Fruit fly (Drosophila melanogaster) whole organism, embryonic: ENCODE measurements around the gene CG42766.

ENCODE experiments used
- Abd-B ChIP-seq: fragments of 200-800 bp; sonication (Bioruptor generic); optimal IDR thresholded peaks from 2 replicates; lab custom pipeline; 2018; ENCODE audit warnings: missing biosample characterization, mild to moderate bottlenecking, missing genetic modification characterization, moderate library complexity
- CG1024 ChIP-seq: fragments of 200-800 bp; sonication (Bioruptor generic); IDR thresholded peaks from 2 replicates; pipeline ENCODE4 v1.3.6; 2022; ENCODE audit warnings: missing biosample characterization, missing genetic modification characterization
- CG11504 ChIP-seq: fragments of 200-800 bp; sonication (Bioruptor generic); optimal IDR thresholded peaks from 3 replicates; lab custom pipeline; 2019; ENCODE audit warnings: missing biosample characterization, mild to moderate bottlenecking, missing genetic modification characterization, moderate library complexity
- CG11695 ChIP-seq: fragments of 200-800 bp; sonication (Bioruptor generic); IDR thresholded peaks from 3 replicates; pipeline ENCODE4 v1.3.6; 2022; ENCODE audit warnings: missing biosample characterization, missing genetic modification characterization
- CG12071 ChIP-seq: fragments of 200-800 bp; sonication (Bioruptor generic); optimal IDR thresholded peaks from 3 replicates; lab custom pipeline; 2018; ENCODE audit warnings: missing biosample characterization, mild to moderate bottlenecking, missing genetic modification characterization
- CG15514 ChIP-seq: fragments of 200-800 bp; sonication (Bioruptor generic); optimal IDR thresholded peaks from 3 replicates; lab custom pipeline; 2017; ENCODE audit warnings: missing biosample characterization, missing genetic modification characterization, mild to moderate bottlenecking, moderate library complexity, missing genetic modification reagents
- CG1603 ChIP-seq: fragments of 200-800 bp; sonication (Bioruptor generic); optimal IDR thresholded peaks from 2 replicates; lab custom pipeline; 2019; ENCODE audit warnings: missing biosample characterization, mild to moderate bottlenecking, missing genetic modification characterization, moderate library complexity
- CG16779 ChIP-seq: fragments of 200-800 bp; sonication (Bioruptor generic); IDR thresholded peaks from 2 replicates; pipeline ENCODE4 v1.3.6; 2022; ENCODE audit warnings: missing biosample characterization, missing genetic modification characterization
- CG17802 ChIP-seq: fragments of 200-800 bp; sonication (Bioruptor generic); optimal IDR thresholded peaks from 2 replicates; lab custom pipeline; 2018; ENCODE audit warnings: missing biosample characterization, mild to moderate bottlenecking, missing genetic modification characterization, moderate library complexity
- CG17829 ChIP-seq: fragments of 200-800 bp; optimal IDR thresholded peaks from 2 replicates; lab custom pipeline; 2019; ENCODE audit warnings: missing biosample characterization, mild to moderate bottlenecking, missing genetic modification characterization, moderate library complexity
- CG2116 ChIP-seq: fragments of 200-800 bp; sonication (Bioruptor generic); optimal IDR thresholded peaks from 3 replicates; lab custom pipeline; 2018; ENCODE audit warnings: missing biosample characterization, mild to moderate bottlenecking, missing genetic modification characterization
- CG30020 ChIP-seq: fragments of 200-800 bp; optimal IDR thresholded peaks from 2 replicates; lab custom pipeline; 2019; ENCODE audit warnings: missing biosample characterization, mild to moderate bottlenecking, missing genetic modification characterization, moderate library complexity
- CG31365 ChIP-seq: fragments of 200-800 bp; sonication (Bioruptor generic); optimal IDR thresholded peaks from 2 replicates; lab custom pipeline; 2018; ENCODE audit warnings: missing biosample characterization, mild to moderate bottlenecking, missing genetic modification characterization
- CG4707 ChIP-seq: fragments of 200-800 bp; sonication (Bioruptor generic); optimal IDR thresholded peaks from 2 replicates; lab custom pipeline; 2018; ENCODE audit warnings: missing biosample characterization, mild to moderate bottlenecking, missing genetic modification characterization, moderate library complexity
- CG7357 ChIP-seq: fragments of 200-800 bp; sonication (Bioruptor generic); IDR thresholded peaks from 3 replicates; pipeline ENCODE4 v1.3.6; 2022; ENCODE audit warnings: missing biosample characterization, missing genetic modification characterization
- D19A ChIP-seq: fragments of 200-800 bp; optimal IDR thresholded peaks from 3 replicates; lab custom pipeline; 2019; ENCODE audit warnings: missing biosample characterization, mild to moderate bottlenecking, missing genetic modification characterization, moderate library complexity
- D19B ChIP-seq: fragments of 200-800 bp; sonication (Bioruptor generic); optimal IDR thresholded peaks from 2 replicates; lab custom pipeline; 2017; ENCODE audit warnings: missing biosample characterization, mild to moderate bottlenecking, missing genetic modification characterization
- Dref ChIP-seq: fragments of 200-800 bp; sonication (Bioruptor generic); IDR thresholded peaks from 2 replicates; pipeline ENCODE4 v1.3.6; 2022; ENCODE audit warnings: missing biosample characterization, missing genetic modification characterization
- Drgx ChIP-seq: fragments of 200-800 bp; sonication (Bioruptor generic); IDR thresholded peaks from 2 replicates; pipeline ENCODE4 v1.3.6; 2022; ENCODE audit warnings: missing biosample characterization, missing genetic modification characterization
- ERR ChIP-seq: fragments of 200-800 bp; sonication (Bioruptor generic); optimal IDR thresholded peaks from 2 replicates; lab custom pipeline; 2016; ENCODE audit warnings: missing biosample characterization, missing genetic modification characterization
- Mad ChIP-seq: fragments of 200-800 bp; sonication (Bioruptor generic); optimal IDR thresholded peaks from 2 replicates; lab custom pipeline; 2016; ENCODE audit warnings: missing biosample characterization, missing genetic modification characterization
- Med ChIP-seq: fragments of 200-800 bp; sonication (Bioruptor generic); peaks from one replicate; lab custom pipeline; 2016; ENCODE audit warnings: missing biosample characterization, missing genetic modification characterization, mild to moderate bottlenecking, inconsistent platforms, moderate library complexity
- NK7.1 ChIP-seq: fragments of 200-800 bp; sonication (Bioruptor generic); optimal IDR thresholded peaks from 3 replicates; lab custom pipeline; 2016; ENCODE audit warnings: missing biosample characterization, missing genetic modification characterization
- Nf-YA ChIP-seq: fragments of 200-800 bp; sonication (Bioruptor generic); IDR thresholded peaks from 2 replicates; pipeline ENCODE4 v1.3.6; 2022; ENCODE audit warnings: missing biosample characterization, missing genetic modification characterization
- Pdp1 ChIP-seq, 2 experiments: fragments of 200-800 bp; sonication (Bioruptor generic); optimal IDR thresholded peaks; 3 replicates each; lab custom pipeline; 2016; ENCODE audit warnings: missing biosample characterization in 2 of 2, missing genetic modification characterization in 2 of 2, mild to moderate bottlenecking in 1 of 2, moderate library complexity in 1 of 2
- Rfx ChIP-seq: fragments of 200-800 bp; sonication (Bioruptor generic); IDR thresholded peaks from 2 replicates; pipeline ENCODE4 v1.3.6; 2022; ENCODE audit warnings: missing biosample characterization, missing genetic modification characterization
- Scr ChIP-seq: fragments of 200-800 bp; sonication (Bioruptor generic); IDR thresholded peaks from 2 replicates; pipeline ENCODE4 v1.3.6; 2022; ENCODE audit warnings: missing biosample characterization, missing genetic modification characterization; ENCODE audit not compliant: partially characterized antibody
- Xrp1 ChIP-seq: fragments of 200-800 bp; sonication (Bioruptor generic); IDR thresholded peaks from 2 replicates; pipeline ENCODE4 v1.3.6; 2022; ENCODE audit warnings: missing biosample characterization, missing genetic modification characterization
- ash1 ChIP-seq: fragments of 200-800 bp; sonication (Bioruptor generic); optimal IDR thresholded peaks from 2 replicates; lab custom pipeline; 2018; ENCODE audit warnings: missing biosample characterization, mild to moderate bottlenecking, missing genetic modification characterization
- ato ChIP-seq: fragments of 200-800 bp; sonication (Bioruptor generic); IDR thresholded peaks from 2 replicates; pipeline ENCODE4 v1.3.6; 2022; ENCODE audit warnings: missing biosample characterization, missing genetic modification characterization; ENCODE audit not compliant: partially characterized antibody
- dysf ChIP-seq: fragments of 200-800 bp; sonication (Bioruptor generic); IDR thresholded peaks from 3 replicates; pipeline ENCODE4 v1.3.6; 2022; ENCODE audit warnings: missing biosample characterization, missing genetic modification characterization
- en ChIP-seq: fragments of 200-800 bp; sonication (Bioruptor generic); optimal IDR thresholded peaks from 2 replicates; lab custom pipeline; 2016; ENCODE audit warnings: missing biosample characterization, missing genetic modification characterization
- gcm2 ChIP-seq: fragments of 200-800 bp; sonication (Bioruptor generic); optimal IDR thresholded peaks from 2 replicates; lab custom pipeline; 2016; ENCODE audit warnings: missing biosample characterization, missing genetic modification characterization
- gfzf ChIP-seq: fragments of 200-800 bp; sonication (Bioruptor generic); optimal IDR thresholded peaks from 2 replicates; lab custom pipeline; 2016; ENCODE audit warnings: missing biosample characterization, mild to moderate bottlenecking, missing genetic modification characterization, moderate library complexity
- lola ChIP-seq, 3 experiments: fragments of >200 bp in 2 of 3; fragments of 200-800 bp in 1 of 3; sonication (Bioruptor generic) in 1 of 3; optimal IDR thresholded peaks; 2 replicates each; lab custom pipeline; 2017 to 2019; ENCODE audit warnings: missing biosample characterization in 3 of 3, missing genetic modification characterization in 3 of 3, mild to moderate bottlenecking in 1 of 3, moderate library complexity in 1 of 3
- nmo ChIP-seq: fragments of 200-800 bp; sonication (Bioruptor generic); optimal IDR thresholded peaks from 2 replicates; lab custom pipeline; 2018; ENCODE audit warnings: missing biosample characterization, mild to moderate bottlenecking, missing genetic modification characterization, moderate library complexity
- otp ChIP-seq: fragments of 200-800 bp; sonication (Bioruptor generic); IDR thresholded peaks from 3 replicates; pipeline ENCODE4, ENCODE4 v1.3.6; 2022; ENCODE audit warnings: missing biosample characterization, missing genetic modification characterization
- pan ChIP-seq, 4 experiments: fragments of >200 bp in 3 of 4; fragments of 200-800 bp in 1 of 4; sonication (Bioruptor generic) in 1 of 4; optimal IDR thresholded peaks in 3 of 4; IDR thresholded peaks in 1 of 4; 2 replicates each; pipeline versions ENCODE4 v1.3.6 to Lab custom; 2017 to 2022; ENCODE audit warnings: missing biosample characterization in 2 of 4, missing genetic modification characterization in 2 of 4, mixed read lengths in 1 of 4
- peb ChIP-seq: fragments of 200-800 bp; sonication (Bioruptor generic); IDR thresholded peaks from 2 replicates; pipeline ENCODE4 v1.3.6; 2022; ENCODE audit warnings: missing biosample characterization, missing genetic modification characterization
- pfk ChIP-seq: fragments of 200-800 bp; sonication (Bioruptor generic); optimal IDR thresholded peaks from 2 replicates; lab custom pipeline; 2018; ENCODE audit warnings: missing biosample characterization, mild to moderate bottlenecking, missing genetic modification characterization, moderate library complexity
- phol ChIP-seq: fragments of 200-800 bp; sonication (Bioruptor generic); optimal IDR thresholded peaks from 3 replicates; lab custom pipeline; 2018; ENCODE audit warnings: missing biosample characterization, mild to moderate bottlenecking, missing genetic modification characterization, moderate library complexity
- pita ChIP-seq: fragments of 200-800 bp; sonication (Bioruptor generic); optimal IDR thresholded peaks from 2 replicates; lab custom pipeline; 2017; ENCODE audit warnings: missing biosample characterization, mild to moderate bottlenecking, missing genetic modification characterization
- pzg ChIP-seq: fragments of 200-800 bp; sonication (Bioruptor generic); optimal IDR thresholded peaks from 3 replicates; lab custom pipeline; 2018; ENCODE audit warnings: missing biosample characterization, mild to moderate bottlenecking, missing genetic modification characterization, moderate library complexity
- row ChIP-seq: fragments of 200-800 bp; sonication (Bioruptor generic); IDR thresholded peaks from 3 replicates; pipeline ENCODE4 v1.3.6; 2022; ENCODE audit warnings: missing biosample characterization, missing genetic modification characterization
- sens ChIP-seq: fragments of 200-800 bp; sonication (Bioruptor generic); peaks from one replicate; lab custom pipeline; 2016; ENCODE audit warnings: missing biosample characterization, missing genetic modification characterization
- ssp ChIP-seq: fragments of 200-800 bp; sonication (Bioruptor generic); IDR thresholded peaks from 2 replicates; pipeline ENCODE4 v1.3.6; 2022; ENCODE audit warnings: missing biosample characterization, missing genetic modification characterization
- stwl ChIP-seq: fragments of 200-800 bp; sonication (Bioruptor generic); optimal IDR thresholded peaks from 3 replicates; lab custom pipeline; 2018; ENCODE audit warnings: missing biosample characterization, mild to moderate bottlenecking, missing genetic modification characterization, moderate library complexity

CG42766 gene

dm6 chrX:15933504-15934225 lies 43.0 kb upstream of the CG42766 start, which contains the start of gene Ranbp16 (continued):
- TF ChIP-seq D19B (GFP tag; lab: Kevin White, UChicago) (peak; percentile 56), phol (tag; lab: Kevin White, UChicago) (no peak), ato (GFP tag; lab: Robert Waterston, UW) (0 out of 2 replicates have a peak, but pooled peaks have one; percentile 28), CG1603 (tag; lab: Kevin White, UChicago) (peak; percentile 84), Med (GFP tag; lab: Kevin White, UChicago) (no peak), CG17802 (tag; lab: Kevin White, UChicago) (peak; percentile 83), row (GFP tag; lab: Robert Waterston, UW) (peak; percentile 54), lola (GFP tag; optimal IDR thresholded peaks at IDR 0.05; lab: Kevin White, UChicago) (peak in 1 of 3 experiments; percentile 80), peb (no peak), CG11695 (GFP tag; lab: Robert Waterston, UW) (no peak), Nf-YA (no peak), NK7.1 (GFP tag; lab: Kevin White, UChicago) (no peak), Scr (0 out of 2 replicates have a peak, but pooled peaks have one; percentile 33), stwl (peak; percentile 13), gfzf (GFP tag; lab: Kevin White, UChicago) (peak; percentile 62), dysf (GFP tag; lab: Robert Waterston, UW) (no peak), Abd-B (GFP tag; lab: Kevin White, UChicago) (no peak), CG15514 (GFP tag; lab: Kevin White, UChicago) (peak; percentile 38), CG31365 (tag; lab: Kevin White, UChicago) (no peak)

dm6 chrX:15934226-15934547 lies 42.5 kb upstream of the CG42766 start:
- TF ChIP-seq CG16779 (GFP tag; lab: Robert Waterston, UW) (no peak), sens (GFP tag; lab: Kevin White, UChicago) (peak; percentile 49), CG7357 (GFP tag; lab: Robert Waterston, UW) (peak; percentile 84), CG1024 (GFP tag; lab: Robert Waterston, UW) (peak; percentile 89), CG17829 (tag; lab: Kevin White, UChicago) (peak; percentile 28), Dref (0 out of 2 replicates have a peak, but pooled peaks have one; percentile 36), Drgx (GFP tag; lab: Robert Waterston, UW) (no peak), Med (GFP tag; lab: Kevin White, UChicago) (peak; percentile 62), pfk (GFP tag; lab: Kevin White, UChicago) (peak; percentile 84), CG12071 (GFP tag; lab: Kevin White, UChicago) (no peak), CG30020 (tag; lab: Kevin White, UChicago) (peak; percentile 94), gcm2 (no peak), CG1603 (tag; lab: Kevin White, UChicago) (peak; percentile 97), pita (GFP tag; lab: Kevin White, UChicago) (no peak), row (GFP tag; lab: Robert Waterston, UW) (peak; percentile 61), D19A (tag; lab: Kevin White, UChicago) (peak; percentile 98), nmo (GFP tag; lab: Kevin White, UChicago) (peak; percentile 12), pan (optimal IDR thresholded peaks at IDR 0.05; lab: Kevin White, UChicago) (no peak), pan (GFP tag; optimal IDR thresholded peaks at IDR 0.05 in 1 of 2, IDR thresholded peaks at IDR 0.05 in 1 of 2) (peak in 1 of 2 experiments; percentile 32), CG11504 (tag; lab: Kevin White, UChicago) (no peak), CG17802 (tag; lab: Kevin White, UChicago) (peak; percentile 88), CG4707 (no peak), Mad (no peak), pzg (GFP tag; lab: Kevin White, UChicago) (peak; percentile 7), ash1 (GFP tag; lab: Kevin White, UChicago) (no peak), otp (GFP tag; lab: Robert Waterston, UW) (no peak), ssp (peak; percentile 94), Rfx (GFP tag; lab: Robert Waterston, UW) (no peak), Xrp1 (GFP tag; lab: Robert Waterston, UW) (peak; percentile 12; the same call in 1 of the 2 replicates), en (no peak), CG11695 (GFP tag; lab: Robert Waterston, UW) (no peak), Pdp1 (GFP tag; optimal IDR thresholded peaks at IDR 0.05; lab: Kevin White, UChicago) (peak in 1 of 2 experiments; percentile 57), CG2116 (GFP tag; lab: Kevin White, UChicago) (no peak), ERR (GFP tag; lab: Kevin White, UChicago) (no peak)
